Worm (Caenorhabditis elegans) whole organism, late embryonic: ENCODE data around the gene C18H9.6.

Experiments
- K09A11.1 ChIP-seq: sonication (generic microtip); optimal IDR thresholded peaks from 2 replicates; lab custom pipeline; 2017; ENCODE audit warnings: antibody characterized with exemption, mild to moderate bottlenecking, missing genetic modification characterization, missing compliant biosample characterization; ENCODE audit not compliant: insufficient read depth
- ceh-30 ChIP-seq: fragments of 150-350 bp; optimal IDR thresholded peaks from 2 replicates; lab custom pipeline; 2014; ENCODE audit warnings: missing biosample characterization, missing genetic modification characterization
- dve-1 ChIP-seq: sonication (generic microtip); optimal IDR thresholded peaks from 2 replicates; lab custom pipeline; 2017; ENCODE audit warnings: antibody characterized with exemption, mild to moderate bottlenecking, missing genetic modification characterization, missing compliant biosample characterization
- fax-1 ChIP-seq: sonication (generic microtip); optimal IDR thresholded peaks from 2 replicates; lab custom pipeline; 2016; ENCODE audit warnings: missing genotype, missing genetic modification characterization, missing compliant biosample characterization
- fkh-10 ChIP-seq: fragments of 150-350 bp; optimal IDR thresholded peaks from 2 replicates; lab custom pipeline; 2014; ENCODE audit warnings: missing biosample characterization, missing genetic modification reagents, missing genetic modification characterization
- nhr-11 ChIP-seq: fragments of 150-350 bp; optimal IDR thresholded peaks from 2 replicates; lab custom pipeline; 2014; ENCODE audit warnings: missing biosample characterization, missing genetic modification characterization
- pat-9 ChIP-seq: fragments of 200-800 bp; sonication (Bioruptor generic); optimal IDR thresholded peaks from 2 replicates; lab custom pipeline; 2018; ENCODE audit warnings: mild to moderate bottlenecking, missing genetic modification characterization, moderate library complexity, missing compliant biosample characterization
- pha-4 ChIP-seq: fragments of 150-350 bp; optimal IDR thresholded peaks from 2 replicates; lab custom pipeline; 2018; ENCODE audit warnings: missing biosample characterization, missing genetic modification reagents, missing genetic modification characterization
- pqm-1 ChIP-seq: sonication (generic microtip); optimal IDR thresholded peaks from 2 replicates; lab custom pipeline; 2016; ENCODE audit warnings: missing genetic modification characterization, missing compliant biosample characterization

DNA sequence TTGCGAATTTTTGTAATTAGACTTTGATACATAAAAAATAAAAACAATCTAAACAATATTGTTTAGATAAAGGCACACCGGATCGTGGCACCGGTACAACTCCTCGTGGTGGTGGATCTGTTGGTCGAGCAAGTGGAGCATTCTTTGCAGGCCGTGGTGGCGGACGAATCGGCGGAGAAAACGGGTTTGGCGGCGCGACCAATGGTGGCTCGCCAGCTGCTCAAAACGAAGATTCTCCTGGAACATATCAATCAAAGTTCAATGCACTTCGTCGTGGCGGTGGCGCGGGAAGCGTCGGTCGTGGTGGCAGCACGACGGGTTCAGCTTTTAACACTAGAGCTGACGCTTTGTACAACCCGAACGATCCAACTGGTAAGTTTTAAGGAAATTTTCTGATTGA, 15.5 kb downstream of the C18H9.6 start:
- TF ChIP-seq K09A11.1 (tag; lab: Kevin White, UChicago): no peak
- TF ChIP-seq pat-9 (tag; lab: Kevin White, UChicago): no peak
- TF ChIP-seq fax-1 (tag; lab: Kevin White, UChicago): no peak
- no peak for TF ChIP-seq pha-4
- no peak for TF ChIP-seq pqm-1 (tag; lab: Kevin White, UChicago)
- TF ChIP-seq fkh-10 (GFP tag; lab: Kevin White, UChicago): no peak
- no peak for TF ChIP-seq dve-1 (tag; lab: Kevin White, UChicago)
- TF ChIP-seq nhr-11 (tag; lab: Kevin White, UChicago): no peak
- no peak for TF ChIP-seq ceh-30 (tag; lab: Kevin White, UChicago)
